Fruit fly (Drosophila melanogaster): ENCODE data around the gene CG13375.

- no peak for TF ChIP-seq CG9876 (GFP tag; optimal IDR thresholded peaks at IDR 0.05)
- TF ChIP-seq CTCF (GFP tag; optimal IDR thresholded peaks at IDR 0.05), result no peak
- TF ChIP-seq gfzf (GFP tag; optimal IDR thresholded peaks at IDR 0.05), result no peak
- TF ChIP-seq seq (GFP tag; IDR thresholded peaks at IDR 0.05), result no peak
- no peak for TF ChIP-seq Rfx (GFP tag; IDR thresholded peaks at IDR 0.05)
Observed at dm6 chrX:342422-343169, 47.8 kb upstream of the CG13375 start.
